Worm (Caenorhabditis elegans): ENCODE results near the gene Y37D8A.6.

Gene Y37D8A.6

ce11 chrIII:12907218-12907617 is 37.1 kb upstream of the Y37D8A.6 start:
- TF ChIP-seq F13H6.1 (tag; optimal IDR thresholded peaks at IDR 0.05) (no peak), nhr-77 (tag; optimal IDR thresholded peaks at IDR 0.05) (no peak), sma-3 (GFP tag; optimal IDR thresholded peaks at IDR 0.05) (no peak), ceh-16 (tag; optimal IDR thresholded peaks at IDR 0.05) (no peak), egl-27 (tag; optimal IDR thresholded peaks at IDR 0.05) (no peak), ztf-4 (tag; optimal IDR thresholded peaks at IDR 0.05) (no peak), unc-55 (GFP tag; optimal IDR thresholded peaks at IDR 0.05) (no peak), ztf-11 (tag; optimal IDR thresholded peaks at IDR 0.05) (no peak), nhr-11 (tag; optimal IDR thresholded peaks at IDR 0.05) (no peak), mab-5 (tag; optimal IDR thresholded peaks at IDR 0.05) (no peak), nhr-129 (tag; optimal IDR thresholded peaks at IDR 0.05) (no peak), ztf-1 (GFP tag; conservative IDR thresholded peaks at IDR 0.05) (no peak), fos-1 (tag; optimal IDR thresholded peaks at IDR 0.05) (no peak)

ce11 chrIII:12906611-12907037 is 36.5 kb upstream of the Y37D8A.6 start:
- peak; percentile 54 to 70 for TF ChIP-seq lsy-2 (tag; optimal IDR thresholded peaks at IDR 0.05)
- no peak for TF ChIP-seq elt-3 (tag; optimal IDR thresholded peaks at IDR 0.05)
- no peak for TF ChIP-seq ztf-4 (tag; optimal IDR thresholded peaks at IDR 0.05)
- TF ChIP-seq ama-1 (optimal IDR thresholded peaks at IDR 0.05) = peak; percentile 50
- TF ChIP-seq nhr-77 (tag; optimal IDR thresholded peaks at IDR 0.05) = no peak
- peak; percentile 32 for TF ChIP-seq F13H6.1 (tag; optimal IDR thresholded peaks at IDR 0.05)
- TF ChIP-seq lin-11 (tag; optimal IDR thresholded peaks at IDR 0.05) = no peak
- no peak for TF ChIP-seq fos-1 (tag; optimal IDR thresholded peaks at IDR 0.05)
- no peak for TF ChIP-seq skn-1 (tag; optimal IDR thresholded peaks at IDR 0.05)
- no peak for TF ChIP-seq snpc-4 (tag; optimal IDR thresholded peaks at IDR 0.05)
- TF ChIP-seq lin-39 (tag; optimal IDR thresholded peaks at IDR 0.05) = no peak
- peak; percentile 11 for TF ChIP-seq nhr-25 (tag; optimal IDR thresholded peaks at IDR 0.05)
- TF ChIP-seq sma-9 (GFP tag; optimal IDR thresholded peaks at IDR 0.05) = peak; percentile 61
- TF ChIP-seq sma-9 (tag; optimal IDR thresholded peaks at IDR 0.05) = no peak
- TF ChIP-seq R02D3.7 (tag; optimal IDR thresholded peaks at IDR 0.05) = peak; percentile 13
- peak; percentile 20 for TF ChIP-seq sem-4 (tag; optimal IDR thresholded peaks at IDR 0.05)
- no peak for TF ChIP-seq ceh-16 (tag; optimal IDR thresholded peaks at IDR 0.05)
- TF ChIP-seq unc-55 (GFP tag; optimal IDR thresholded peaks at IDR 0.05) = peak; percentile 18
- TF ChIP-seq nhr-11 (tag; optimal IDR thresholded peaks at IDR 0.05) = no peak
- no peak for TF ChIP-seq C34F6.9 (tag; optimal IDR thresholded peaks at IDR 0.05)
- TF ChIP-seq lin-13 (GFP tag; optimal IDR thresholded peaks at IDR 0.05) = peak; percentile 37
- TF ChIP-seq sma-3 (GFP tag; optimal IDR thresholded peaks at IDR 0.05) = peak; percentile 39
- TF ChIP-seq ZK546.5 (tag; optimal IDR thresholded peaks at IDR 0.05) = no peak
- peak; percentile 39 for TF ChIP-seq crh-2 (tag; optimal IDR thresholded peaks at IDR 0.05)
- peak; percentile 54 for TF ChIP-seq nhr-6 (tag; optimal IDR thresholded peaks at IDR 0.05)

- TF ChIP-seq nhr-129 (tag; optimal IDR thresholded peaks at IDR 0.05) = peak; percentile 97
- TF ChIP-seq dmd-4 (tag; optimal IDR thresholded peaks at IDR 0.05) = peak; percentile 72
- TF ChIP-seq lsy-2 (tag; optimal IDR thresholded peaks at IDR 0.05) = peak; percentile 100
- no peak for TF ChIP-seq elt-3 (tag; optimal IDR thresholded peaks at IDR 0.05)
- TF ChIP-seq gmeb-1 (tag; optimal IDR thresholded peaks at IDR 0.05) = peak; percentile 100
- peak; percentile 99 for TF ChIP-seq lin-13 (GFP tag; optimal IDR thresholded peaks at IDR 0.05)
- TF ChIP-seq lin-11 (tag; optimal IDR thresholded peaks at IDR 0.05) = peak; percentile 99
- TF ChIP-seq lin-39 (tag; optimal IDR thresholded peaks at IDR 0.05) = no peak
- peak; percentile 98 for TF ChIP-seq Y55F3AM.14 (GFP tag; optimal IDR thresholded peaks at IDR 0.05)
- TF ChIP-seq mbf-1 (tag; optimal IDR thresholded peaks at IDR 0.05) = peak; percentile 57
- TF ChIP-seq unc-39 (tag; optimal IDR thresholded peaks at IDR 0.05) = no peak
- peak; percentile 99 for TF ChIP-seq crh-2 (tag; optimal IDR thresholded peaks at IDR 0.05)
- peak; percentile 17 for TF ChIP-seq ztf-11 (tag; optimal IDR thresholded peaks at IDR 0.05)
- peak; percentile 90 for TF ChIP-seq nhr-77 (tag; optimal IDR thresholded peaks at IDR 0.05)
- peak; percentile 85 for TF ChIP-seq R02D3.7 (tag; optimal IDR thresholded peaks at IDR 0.05)
- TF ChIP-seq skn-1 (tag; optimal IDR thresholded peaks at IDR 0.05) = peak; percentile 87
- TF ChIP-seq ama-1 (optimal IDR thresholded peaks at IDR 0.05) = peak; percentile 85
- peak; percentile 100 for TF ChIP-seq fos-1 (tag; optimal IDR thresholded peaks at IDR 0.05)
- peak; percentile 99 for TF ChIP-seq nhr-21 (tag; optimal IDR thresholded peaks at IDR 0.05)
- peak; percentile 88 for TF ChIP-seq ZK546.5 (tag; optimal IDR thresholded peaks at IDR 0.05)
- no peak for TF ChIP-seq alr-1 (tag; optimal IDR thresholded peaks at IDR 0.05)
- peak; percentile 99 for TF ChIP-seq nhr-6 (tag; optimal IDR thresholded peaks at IDR 0.05)
- peak; percentile 100 for TF ChIP-seq unc-55 (GFP tag; optimal IDR thresholded peaks at IDR 0.05)
- peak; percentile 100 for TF ChIP-seq C34F6.9 (tag; optimal IDR thresholded peaks at IDR 0.05)
- TF ChIP-seq nhr-23 (tag; optimal IDR thresholded peaks at IDR 0.05) = no peak
- peak; percentile 62 for TF ChIP-seq aly-2 (tag; optimal IDR thresholded peaks at IDR 0.05)
- no peak for TF ChIP-seq elt-1 (tag; optimal IDR thresholded peaks at IDR 0.05)
- TF ChIP-seq nhr-25 (tag; optimal IDR thresholded peaks at IDR 0.05) = peak; percentile 99
- TF ChIP-seq unc-62 (GFP tag; optimal IDR thresholded peaks at IDR 0.05) = peak; percentile 94
- TF ChIP-seq mdl-1 (tag; optimal IDR thresholded peaks at IDR 0.05) = peak; percentile 82 to 92
- peak; percentile 99 for TF ChIP-seq sma-9 (GFP tag; optimal IDR thresholded peaks at IDR 0.05)
- TF ChIP-seq sma-9 (tag; optimal IDR thresholded peaks at IDR 0.05) = no peak
- peak; percentile 97; the same call in 1 of the 2 replicates for TF ChIP-seq ztf-1 (GFP tag; conservative IDR thresholded peaks at IDR 0.05)
- TF ChIP-seq zag-1 (tag; optimal IDR thresholded peaks at IDR 0.05) = peak; percentile 96
- no peak for TF ChIP-seq peb-1 (tag; optimal IDR thresholded peaks at IDR 0.05)
- TF ChIP-seq mab-5 (tag; optimal IDR thresholded peaks at IDR 0.05) = peak; percentile 98
- peak; percentile 95 for TF ChIP-seq nhr-10 (tag; optimal IDR thresholded peaks at IDR 0.05)
- TF ChIP-seq nhr-11 (tag; optimal IDR thresholded peaks at IDR 0.05) = no peak
- peak; percentile 94 for TF ChIP-seq ceh-82 (tag; optimal IDR thresholded peaks at IDR 0.05)
- TF ChIP-seq ceh-16 (tag; optimal IDR thresholded peaks at IDR 0.05) = peak; percentile 93
These were observed 35.0 kb upstream of the Y37D8A.6 start, which contains the start of gene cox-5A for ce11 chrIII:12904987-12905541. Gene cox-5A (plus strand): TSS chrIII:12905491.

Data from whole organism, L2 larva.